Worm (Caenorhabditis elegans) whole organism, L4 larva: Measurements from ENCODE around the gene daf-10.

Experiments
- dpl-1 ChIP-seq: fragments of 150-350 bp; optimal IDR thresholded peaks from 2 replicates; lab custom pipeline; 2014; ENCODE audit warnings: missing biosample characterization, missing genetic modification reagents, missing genetic modification characterization
- hlh-30 ChIP-seq: sonication (generic microtip); optimal IDR thresholded peaks from 2 replicates; lab custom pipeline; 2017; ENCODE audit warnings: antibody characterized with exemption, mild to moderate bottlenecking, missing genetic modification characterization, missing compliant biosample characterization; ENCODE audit not compliant: insufficient read depth
- nhr-41 ChIP-seq: fragments of 200-800 bp; sonication (Bioruptor generic); IDR thresholded peaks from 2 replicates; pipeline ENCODE4 v1.3.6; 2022; ENCODE audit warnings: missing genetic modification reagents, missing genetic modification characterization, missing compliant biosample characterization
- pqm-1 ChIP-seq: sonication (generic microtip); optimal IDR thresholded peaks from 2 replicates; lab custom pipeline; 2017; ENCODE audit warnings: missing biosample characterization, missing genetic modification characterization
- skn-1 ChIP-seq: fragments of 150-350 bp; optimal IDR thresholded peaks from 2 replicates; lab custom pipeline; 2014; ENCODE audit warnings: missing biosample characterization, missing genetic modification characterization
- unc-39 ChIP-seq: sonication (generic microtip); optimal IDR thresholded peaks from 2 replicates; lab custom pipeline; 2017; ENCODE audit warnings: missing biosample characterization, missing genetic modification characterization
- ztf-11 ChIP-seq: fragments of 150-350 bp; optimal IDR thresholded peaks from 2 replicates; lab custom pipeline; 2014; ENCODE audit warnings: missing biosample characterization, missing genetic modification characterization

DNA sequence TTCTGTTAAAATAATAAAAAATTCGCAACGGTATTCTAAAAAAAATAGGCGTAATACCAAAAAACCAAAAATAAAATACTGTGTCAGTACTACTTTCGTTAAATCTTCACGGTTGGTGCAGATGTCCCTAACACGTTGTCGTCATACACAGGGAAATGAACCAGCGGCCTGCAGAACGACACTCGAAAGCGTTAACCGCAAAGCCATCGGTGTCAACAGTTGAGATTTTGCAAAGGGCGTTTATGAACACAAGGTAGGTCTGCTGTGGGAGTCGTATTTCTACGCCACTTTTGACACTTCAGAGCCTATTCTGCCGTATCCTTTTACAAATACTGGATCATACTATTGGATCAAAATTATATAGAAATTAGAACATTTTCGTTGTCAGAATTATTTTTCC lies 45.2 kb upstream of the daf-10 start:
- TF ChIP-seq nhr-41 (no peak), unc-39 (tag; lab: Kevin White, UChicago) (no peak), skn-1 (tag; lab: Kevin White, UChicago) (no peak), ztf-11 (tag; lab: Kevin White, UChicago) (no peak), dpl-1 (GFP tag; lab: Kevin White, UChicago) (peak; percentile 50), pqm-1 (tag; lab: Kevin White, UChicago) (no peak), hlh-30 (tag; lab: Kevin White, UChicago) (no peak)
